Worm (Caenorhabditis elegans) whole organism, L1 larva: ENCODE data around the gene Y17D7B.4.

Experiments used
- C04F5.9 ChIP-seq: sonication (generic microtip); optimal IDR thresholded peaks from 2 replicates; lab custom pipeline; 2016; ENCODE audit warnings: missing genetic modification characterization, missing compliant biosample characterization
- C16A3.4 ChIP-seq: fragments of 150-350 bp; optimal IDR thresholded peaks from 2 replicates; lab custom pipeline; 2014; ENCODE audit warnings: missing biosample characterization, missing genetic modification characterization
- blmp-1 ChIP-seq: fragments of 150-350 bp; optimal IDR thresholded peaks from 2 replicates; lab custom pipeline; 2014; ENCODE audit warnings: missing biosample characterization, missing genetic modification characterization
- ceh-63 ChIP-seq: fragments of 200-800 bp; sonication (Bioruptor generic); optimal IDR thresholded peaks from 2 replicates; lab custom pipeline; 2018; ENCODE audit warnings: mild to moderate bottlenecking, missing genetic modification characterization, missing compliant biosample characterization
- ceh-8 ChIP-seq: fragments of 200-800 bp; sonication (Bioruptor generic); optimal IDR thresholded peaks from 2 replicates; lab custom pipeline; 2018; ENCODE audit warnings: mild to moderate bottlenecking, missing genetic modification characterization, moderate library complexity, missing compliant biosample characterization
- ceh-88 ChIP-seq: fragments of 200-800 bp; sonication (Bioruptor generic); IDR thresholded peaks from 2 replicates; pipeline ENCODE4 v1.3.6; 2022; ENCODE audit warnings: missing genetic modification characterization, missing compliant biosample characterization
- ceh-90 ChIP-seq: sonication (generic microtip); optimal IDR thresholded peaks from 2 replicates; lab custom pipeline; 2016; ENCODE audit warnings: missing genetic modification characterization, missing compliant biosample characterization
- ces-1 ChIP-seq: fragments of 150-350 bp; optimal IDR thresholded peaks from 2 replicates; lab custom pipeline; 2014; ENCODE audit warnings: missing biosample characterization, missing genetic modification reagents, missing genetic modification characterization
- egl-13 ChIP-seq: sonication (generic microtip); optimal IDR thresholded peaks from 2 replicates; lab custom pipeline; 2016; ENCODE audit warnings: missing genotype, missing genetic modification reagents, missing genetic modification characterization, missing compliant biosample characterization
- egl-27 ChIP-seq, 2 experiments: fragments of 150-350 bp in 1 of 2; sonication (generic microtip); optimal IDR thresholded peaks; 3 replicates each; lab custom pipeline; 2017 to 2018; ENCODE audit warnings: missing biosample characterization in 2 of 2, missing genetic modification characterization in 2 of 2, missing genetic modification reagents in 2 of 2
- fkh-10 ChIP-seq: sonication (generic microtip); optimal IDR thresholded peaks from 2 replicates; lab custom pipeline; 2017; ENCODE audit warnings: missing biosample characterization, missing genetic modification reagents, missing genetic modification characterization
- fkh-8 ChIP-seq: sonication (generic microtip); optimal IDR thresholded peaks from 2 replicates; lab custom pipeline; 2016; ENCODE audit warnings: mild to moderate bottlenecking, missing genetic modification characterization, missing compliant biosample characterization
- hlh-17 ChIP-seq: fragments of 200-800 bp; sonication (Bioruptor generic); optimal IDR thresholded peaks from 2 replicates; lab custom pipeline; 2018; ENCODE audit warnings: missing genetic modification characterization, mild to moderate bottlenecking, missing compliant biosample characterization, moderate library complexity, borderline replicate concordance
- irx-1 ChIP-seq: sonication (generic microtip); optimal IDR thresholded peaks from 2 replicates; lab custom pipeline; 2016; ENCODE audit warnings: missing genetic modification characterization, missing compliant biosample characterization
- isw-1 ChIP-seq: fragments of 200-800 bp; sonication (Bioruptor generic); IDR thresholded peaks from 2 replicates; pipeline ENCODE4 v1.3.6; 2022; ENCODE audit warnings: missing genetic modification characterization, missing compliant biosample characterization
- jun-1 ChIP-seq: fragments of 150-350 bp; optimal IDR thresholded peaks from 2 replicates; lab custom pipeline; 2014; ENCODE audit warnings: missing biosample characterization, missing genetic modification reagents, missing genetic modification characterization
- lin-14 ChIP-seq: fragments of 200-800 bp; sonication (Bioruptor generic); optimal IDR thresholded peaks from 2 replicates; lab custom pipeline; 2018; ENCODE audit warnings: mild to moderate bottlenecking, missing genetic modification characterization, moderate library complexity, missing compliant biosample characterization
- mab-9 ChIP-seq: fragments of 200-800 bp; sonication (Bioruptor generic); IDR thresholded peaks from 2 replicates; pipeline ENCODE4 v1.3.6; 2022; ENCODE audit warnings: missing genetic modification reagents, missing genetic modification characterization, missing compliant biosample characterization
- mef-2 ChIP-seq: fragments of 150-350 bp; optimal IDR thresholded peaks from 2 replicates; lab custom pipeline; 2014; ENCODE audit warnings: missing biosample characterization, missing genetic modification characterization
- nhr-11 ChIP-seq: fragments of 150-350 bp; optimal IDR thresholded peaks from 2 replicates; lab custom pipeline; 2014; ENCODE audit warnings: missing biosample characterization, missing genetic modification characterization
- nhr-19 ChIP-seq: fragments of 200-800 bp; sonication (Bioruptor generic); conservative IDR thresholded peaks from 2 replicates; pipeline ENCODE4 v1.3.6; 2022; ENCODE audit warnings: missing genetic modification characterization, missing compliant biosample characterization
- nhr-20 ChIP-seq: sonication (generic microtip); optimal IDR thresholded peaks from 2 replicates; lab custom pipeline; 2016; ENCODE audit warnings: mild to moderate bottlenecking, missing genetic modification characterization, missing compliant biosample characterization
- nhr-28 ChIP-seq: fragments of 150-350 bp; optimal IDR thresholded peaks from 2 replicates; lab custom pipeline; 2014; ENCODE audit warnings: missing biosample characterization, missing genetic modification characterization
- nhr-77 ChIP-seq: fragments of 150-350 bp; optimal IDR thresholded peaks from 2 replicates; lab custom pipeline; 2014; ENCODE audit warnings: missing biosample characterization, missing genetic modification characterization
- nhr-85 ChIP-seq: sonication (generic microtip); peaks from one replicate; lab custom pipeline; 2016; ENCODE audit warnings: missing genetic modification characterization, inconsistent platforms, missing compliant biosample characterization
- pax-3 ChIP-seq: fragments of 200-800 bp; sonication (Bioruptor generic); optimal IDR thresholded peaks from 2 replicates; lab custom pipeline; 2018; ENCODE audit warnings: mild to moderate bottlenecking, missing genetic modification characterization, moderate library complexity, missing compliant biosample characterization
- pqm-1 ChIP-seq: sonication (generic microtip); optimal IDR thresholded peaks from 3 replicates; lab custom pipeline; 2017; ENCODE audit warnings: missing biosample characterization, missing genetic modification characterization
- rnt-1 ChIP-seq: sonication (generic microtip); optimal IDR thresholded peaks from 2 replicates; lab custom pipeline; 2016; ENCODE audit warnings: mild to moderate bottlenecking, missing genetic modification characterization, moderate library complexity, missing compliant biosample characterization
- snu-23 ChIP-seq: sonication (generic microtip); optimal IDR thresholded peaks from 2 replicates; lab custom pipeline; 2016; ENCODE audit warnings: missing genetic modification characterization, missing compliant biosample characterization
- sox-4 ChIP-seq: sonication (generic microtip); optimal IDR thresholded peaks from 2 replicates; lab custom pipeline; 2016; ENCODE audit warnings: missing genetic modification characterization, missing compliant biosample characterization
- sptf-1 ChIP-seq: fragments of 150-350 bp; optimal IDR thresholded peaks from 2 replicates; lab custom pipeline; 2014; ENCODE audit warnings: missing biosample characterization, missing genetic modification characterization
- tlp-1 ChIP-seq: fragments of 150-350 bp; optimal IDR thresholded peaks from 2 replicates; lab custom pipeline; 2014; ENCODE audit warnings: missing biosample characterization, missing genetic modification characterization
- unc-86 ChIP-seq: sonication (generic microtip); optimal IDR thresholded peaks from 2 replicates; lab custom pipeline; 2016; ENCODE audit warnings: missing genetic modification characterization, missing compliant biosample characterization
- vab-15 ChIP-seq: sonication (generic microtip); optimal IDR thresholded peaks from 2 replicates; lab custom pipeline; 2017; ENCODE audit warnings: missing genotype, mild to moderate bottlenecking, missing genetic modification characterization, missing compliant biosample characterization
- zip-4 ChIP-seq: fragments of 200-800 bp; sonication (Bioruptor generic); optimal IDR thresholded peaks from 2 replicates; lab custom pipeline; 2018; ENCODE audit warnings: mild to moderate bottlenecking, missing genetic modification characterization, moderate library complexity, missing compliant biosample characterization
- ztf-4 ChIP-seq: fragments of 150-350 bp; optimal IDR thresholded peaks from 2 replicates; lab custom pipeline; 2014; ENCODE audit warnings: missing biosample characterization, missing genetic modification characterization

Gene Y17D7B.4

ce11 chrV:18776245-18776737 lies at the start of gene Y17D7B.4:
Y17D7B.4 (minus strand) TSS chrV:18776687.
- no peak for TF ChIP-seq mef-2 (tag; lab: Kevin White, UChicago)
- no peak for TF ChIP-seq blmp-1 (tag; lab: Kevin White, UChicago)
- no peak for TF ChIP-seq nhr-11
- no peak for TF ChIP-seq zip-4 (GFP tag; lab: Kevin White, UChicago)
- no peak for TF ChIP-seq egl-27 (tag; optimal IDR thresholded peaks at IDR 0.05; lab: Kevin White, UChicago)

ce11 chrV:18821569-18821968 lies 45.1 kb upstream of the Y17D7B.4 start:
- TF ChIP-seq nhr-19 (GFP tag; lab: Robert Waterston, UW) (no peak), isw-1 (GFP tag; lab: Robert Waterston, UW) (no peak), sptf-1 (tag; lab: Kevin White, UChicago) (no peak), lin-14 (GFP tag; lab: Kevin White, UChicago) (peak; percentile 45), ces-1 (GFP tag; lab: Kevin White, UChicago) (no peak), rnt-1 (no peak), hlh-17 (GFP tag; lab: Kevin White, UChicago) (no peak), mab-9 (GFP tag; lab: Robert Waterston, UW) (no peak), C16A3.4 (tag; lab: Kevin White, UChicago) (no peak), nhr-20 (tag; lab: Kevin White, UChicago) (no peak), nhr-85 (tag; lab: Kevin White, UChicago) (peak; percentile 32), irx-1 (tag; lab: Kevin White, UChicago) (no peak), fkh-10 (peak; percentile 91), ceh-88 (no peak), ztf-4 (tag; lab: Kevin White, UChicago) (no peak), snu-23 (GFP tag; lab: Kevin White, UChicago) (no peak), fkh-8 (tag; lab: Kevin White, UChicago) (no peak)

- no peak for TF ChIP-seq C04F5.9 (tag; lab: Kevin White, UChicago)
- TF ChIP-seq vab-15 (tag; lab: Kevin White, UChicago) = no peak
- no peak for TF ChIP-seq sox-4 (tag; lab: Kevin White, UChicago)
- no peak for TF ChIP-seq nhr-77 (tag; lab: Kevin White, UChicago)
- no peak for TF ChIP-seq fkh-8 (tag; lab: Kevin White, UChicago)
- TF ChIP-seq ceh-63 (GFP tag; lab: Kevin White, UChicago) = no peak
- TF ChIP-seq lin-14 (GFP tag; lab: Kevin White, UChicago) = no peak
- no peak for TF ChIP-seq ceh-8 (GFP tag; lab: Kevin White, UChicago)
- TF ChIP-seq C16A3.4 (tag; lab: Kevin White, UChicago) = no peak
- TF ChIP-seq egl-13 (tag; lab: Kevin White, UChicago) = no peak
- no peak for TF ChIP-seq pax-3
- TF ChIP-seq irx-1 (tag; lab: Kevin White, UChicago) = no peak
These were observed 43.2 kb upstream of the Y17D7B.4 start, which contains the start of gene ncs-5 for ce11 chrV:18819643-18820042. ncs-5 (plus strand) TSS chrV:18819766.

- TF ChIP-seq mab-9 (GFP tag; lab: Robert Waterston, UW) (no peak), unc-86 (no peak), pqm-1 (tag; lab: Kevin White, UChicago) (no peak), fkh-10 (no peak), sptf-1 (tag; lab: Kevin White, UChicago) (no peak), nhr-11 (no peak), nhr-28 (tag; lab: Kevin White, UChicago) (no peak), tlp-1 (no peak), jun-1 (tag; lab: Kevin White, UChicago) (no peak), ceh-90 (tag; lab: Kevin White, UChicago) (no peak)
- TF ChIP-seq, all 84 proteins: peak for 0
These were observed 34.9 kb upstream of the Y17D7B.4 start, which contains the start of gene C54E10.7 for ce11 chrV:18811360-18811759. C54E10.7 (plus strand) TSS chrV:18811660.
